Fruit fly (Drosophila melanogaster): ENCODE data around the gene Chchd2.

Gene Chchd2

DNA sequence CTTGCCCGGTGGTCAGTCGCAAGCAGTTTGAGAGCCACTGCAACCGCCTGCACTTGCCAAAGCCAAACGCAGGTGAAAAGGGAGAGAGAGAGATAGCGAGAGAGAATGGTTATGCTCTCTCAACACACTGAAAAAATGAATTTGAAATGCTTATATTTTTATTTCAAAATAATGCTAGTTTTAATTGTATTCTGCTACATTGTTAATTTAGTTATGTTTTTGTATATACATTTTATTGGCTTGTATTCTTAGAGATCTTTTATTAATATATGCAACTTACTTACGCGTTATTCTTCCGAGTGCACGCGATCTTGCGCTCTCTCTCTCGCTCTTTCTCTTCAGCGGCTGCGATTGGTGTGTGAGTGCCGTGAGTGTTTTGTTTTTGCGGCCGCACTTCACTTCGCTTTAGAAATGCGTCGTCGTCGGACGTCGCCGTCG lies 29.7 kb downstream of the Chchd2 start:
- TF ChIP-seq foxo (GFP tag; optimal IDR thresholded peaks at IDR 0.05) (peak; percentile 88 to 99), Myc (optimal IDR thresholded peaks at IDR 0.05) (no peak), dmrt93B (GFP tag; optimal IDR thresholded peaks at IDR 0.05) (peak; percentile 97), Mio (GFP tag; optimal IDR thresholded peaks at IDR 0.05) (no peak), woc (GFP tag; optimal IDR thresholded peaks at IDR 0.05) (peak; percentile 99), CG9705 (GFP tag; optimal IDR thresholded peaks at IDR 0.05) (peak; percentile 92), GATAd (GFP tag; optimal IDR thresholded peaks at IDR 0.05) (no peak), CG32264 (GFP tag; optimal IDR thresholded peaks at IDR 0.05) (peak; percentile 97), sage (GFP tag; optimal IDR thresholded peaks at IDR 0.05) (peak; percentile 97), dl (GFP tag; optimal IDR thresholded peaks at IDR 0.05; ENCODE audit: insufficient read depth in 1 of 2, partially characterized antibody in 2 of 2) (peak in 1 of 2 experiments; percentile 45), jim (GFP tag; optimal IDR thresholded peaks at IDR 0.05) (no peak), br (GFP tag; optimal IDR thresholded peaks at IDR 0.05) (no peak), usp (GFP tag; optimal IDR thresholded peaks at IDR 0.05) (no peak), Dif (GFP tag; optimal IDR thresholded peaks at IDR 0.05; ENCODE audit: partially characterized antibody) (no peak), Rel (GFP tag; optimal IDR thresholded peaks at IDR 0.05) (peak; percentile 97), Rel (tag; optimal IDR thresholded peaks at IDR 0.05) (peak; percentile 87), Dfd (GFP tag; optimal IDR thresholded peaks at IDR 0.05) (peak; percentile 94), brk (GFP tag; optimal IDR thresholded peaks at IDR 0.05) (no peak), rgr (GFP tag; optimal IDR thresholded peaks at IDR 0.05) (peak; percentile 3), Hnf4 (GFP tag; optimal IDR thresholded peaks at IDR 0.05) (peak; percentile 24), ey (GFP tag; optimal IDR thresholded peaks at IDR 0.05) (peak; percentile 82), N (GFP tag; optimal IDR thresholded peaks at IDR 0.05) (no peak), Vsx2 (GFP tag; optimal IDR thresholded peaks at IDR 0.05; ENCODE audit: partially characterized antibody) (no peak), Jra (GFP tag; optimal IDR thresholded peaks at IDR 0.05) (no peak), Abd-B (GFP tag; optimal IDR thresholded peaks at IDR 0.05) (no peak), fru (GFP tag; optimal IDR thresholded peaks at IDR 0.05) (peak; percentile 99), OdsH (GFP tag; optimal IDR thresholded peaks at IDR 0.05) (no peak), Hr83 (GFP tag; optimal IDR thresholded peaks at IDR 0.05; ENCODE audit: poor library complexity, severe bottlenecking) (peak; percentile 41), Sp1 (GFP tag; optimal IDR thresholded peaks at IDR 0.05) (no peak), pan (optimal IDR thresholded peaks at IDR 0.05) (no peak), HLH106 (tag; optimal IDR thresholded peaks at IDR 0.05) (peak; percentile 99), sv (GFP tag; optimal IDR thresholded peaks at IDR 0.05) (peak; percentile 94), psq (GFP tag; optimal IDR thresholded peaks at IDR 0.05) (no peak), CrebA (GFP tag; optimal IDR thresholded peaks at IDR 0.05; ENCODE audit: borderline replicate concordance) (peak; percentile 92), tai (GFP tag; optimal IDR thresholded peaks at IDR 0.05) (no peak), h (GFP tag; optimal IDR thresholded peaks at IDR 0.05) (peak; percentile 99), Hr78 (GFP tag; optimal IDR thresholded peaks at IDR 0.05) (no peak), lola (GFP tag; optimal IDR thresholded peaks at IDR 0.05) (no peak), dsf (GFP tag; optimal IDR thresholded peaks at IDR 0.05; ENCODE audit: borderline replicate concordance) (no peak)

- TF ChIP-seq sv (GFP tag; optimal IDR thresholded peaks at IDR 0.05) (no peak), tai (GFP tag; optimal IDR thresholded peaks at IDR 0.05) (no peak), dmrt93B (GFP tag; optimal IDR thresholded peaks at IDR 0.05) (no peak), Jra (GFP tag; optimal IDR thresholded peaks at IDR 0.05) (no peak), Hr83 (GFP tag; optimal IDR thresholded peaks at IDR 0.05; ENCODE audit: poor library complexity, severe bottlenecking) (no peak), Dif (GFP tag; optimal IDR thresholded peaks at IDR 0.05; ENCODE audit: partially characterized antibody) (no peak), lola (GFP tag; optimal IDR thresholded peaks at IDR 0.05) (no peak), foxo (GFP tag; optimal IDR thresholded peaks at IDR 0.05) (no peak), dsf (GFP tag; optimal IDR thresholded peaks at IDR 0.05; ENCODE audit: borderline replicate concordance) (no peak), Hr78 (GFP tag; optimal IDR thresholded peaks at IDR 0.05) (no peak), pan (optimal IDR thresholded peaks at IDR 0.05) (no peak), CrebA (GFP tag; optimal IDR thresholded peaks at IDR 0.05; ENCODE audit: borderline replicate concordance) (no peak), Sp1 (GFP tag; optimal IDR thresholded peaks at IDR 0.05) (no peak), Abd-B (GFP tag; optimal IDR thresholded peaks at IDR 0.05) (no peak), br (GFP tag; optimal IDR thresholded peaks at IDR 0.05) (no peak), usp (GFP tag; optimal IDR thresholded peaks at IDR 0.05) (no peak)
Measured at dm6 chrX:17180523-17180922, 31.7 kb downstream of the Chchd2 start.

Data from whole organism, wandering third instar larva.